Fruit fly (Drosophila melanogaster) whole organism, wandering third instar larva: Measurements from ENCODE around the gene CG11454.

Experiments used
- Dif ChIP-seq: fragments of 200-275, 200-300 bp; sonication (Bioruptor generic); optimal IDR thresholded peaks from 2 replicates; lab custom pipeline; 2018; ENCODE audit warnings: missing biosample characterization, missing genetic modification characterization; ENCODE audit not compliant: partially characterized antibody
- GATAd ChIP-seq: sonication (Bioruptor generic); optimal IDR thresholded peaks from 2 replicates; lab custom pipeline; 2016; ENCODE audit warnings: missing biosample characterization, missing genetic modification characterization
- Hr83 ChIP-seq: fragments of 200-300 bp; sonication (Bioruptor generic); optimal IDR thresholded peaks from 2 replicates; lab custom pipeline; 2016; ENCODE audit warnings: missing biosample characterization, mild to moderate bottlenecking, missing genetic modification characterization, moderate library complexity; ENCODE audit not compliant: poor library complexity, severe bottlenecking
- Jra ChIP-seq: sonication (Bioruptor generic); optimal IDR thresholded peaks from 2 replicates; lab custom pipeline; 2016; ENCODE audit warnings: missing biosample characterization, missing genetic modification characterization
- N ChIP-seq: fragments of >200 bp; optimal IDR thresholded peaks from 2 replicates; lab custom pipeline; 2018; ENCODE audit warnings: missing biosample characterization, missing external identifiers, missing genetic modification characterization
- usp ChIP-seq: fragments of >200 bp; optimal IDR thresholded peaks from 2 replicates; lab custom pipeline; 2017; ENCODE audit warnings: missing biosample characterization, missing genetic modification characterization

- TF ChIP-seq Dif (GFP tag; lab: Kevin White, UChicago) (no peak), usp (GFP tag; lab: Kevin White, UChicago) (no peak), Jra (GFP tag; lab: Kevin White, UChicago) (no peak), GATAd (no peak), N (GFP tag; lab: Kevin White, UChicago) (no peak), Hr83 (GFP tag; lab: Kevin White, UChicago) (no peak)
Observed at dm6 chr2L:153142-153541, 10.0 kb downstream of the CG11454 start, which contains the start of gene CG42399.
